Fruit fly (Drosophila melanogaster) whole organism, embryonic: ENCODE data around the gene CHKov1.

Source experiments
- Bgb ChIP-seq: fragments of 200-800 bp; sonication (Bioruptor generic); IDR thresholded peaks from 2 replicates; pipeline ENCODE4 v1.3.6; 2022; ENCODE audit warnings: missing biosample characterization, missing genetic modification characterization; ENCODE audit not compliant: partially characterized antibody
- CG10366 ChIP-seq: fragments of 200-800 bp; sonication (Bioruptor generic); IDR thresholded peaks from 2 replicates; pipeline ENCODE4 v1.3.6; 2022; ENCODE audit warnings: missing biosample characterization, missing genetic modification characterization
- CG10979 ChIP-seq: fragments of 200-800 bp; sonication (Bioruptor generic); optimal IDR thresholded peaks from 2 replicates; lab custom pipeline; 2018; ENCODE audit warnings: missing biosample characterization, mild to moderate bottlenecking, missing genetic modification characterization, moderate library complexity
- CG11456 ChIP-seq: fragments of 200-800 bp; sonication (Bioruptor generic); IDR thresholded peaks from 3 replicates; pipeline ENCODE4 v1.3.6; 2022; ENCODE audit warnings: missing biosample characterization, missing genetic modification characterization
- CG12744 ChIP-seq: fragments of 200-800 bp; sonication (Bioruptor generic); optimal IDR thresholded peaks from 2 replicates; lab custom pipeline; 2016; ENCODE audit warnings: missing biosample characterization, missing genetic modification characterization
- CG13894 ChIP-seq: fragments of 200-800 bp; sonication (Bioruptor generic); optimal IDR thresholded peaks from 3 replicates; lab custom pipeline; 2018; ENCODE audit warnings: missing biosample characterization, mild to moderate bottlenecking, missing genetic modification characterization, moderate library complexity
- CG16779 ChIP-seq: fragments of 200-800 bp; sonication (Bioruptor generic); IDR thresholded peaks from 2 replicates; pipeline ENCODE4 v1.3.6; 2022; ENCODE audit warnings: missing biosample characterization, missing genetic modification characterization
- CG16813 ChIP-seq: fragments of 200-800 bp; sonication (Bioruptor generic); IDR thresholded peaks from 3 replicates; pipeline ENCODE4 v1.3.6; 2022; ENCODE audit warnings: missing biosample characterization, missing genetic modification characterization; ENCODE audit not compliant: partially characterized antibody
- CG18619 ChIP-seq: fragments of 200-800 bp; sonication (Bioruptor generic); optimal IDR thresholded peaks from 3 replicates; lab custom pipeline; 2017; ENCODE audit warnings: missing biosample characterization, mild to moderate bottlenecking, missing genetic modification characterization
- CG31224 ChIP-seq: fragments of 200-800 bp; sonication (Bioruptor generic); IDR thresholded peaks from 2 replicates; pipeline ENCODE4 v1.3.6; 2022; ENCODE audit warnings: missing biosample characterization, missing genetic modification characterization
- CG32772 ChIP-seq: fragments of 200-800 bp; sonication (Bioruptor generic); IDR thresholded peaks from 2 replicates; pipeline ENCODE4 v1.3.6; 2022; ENCODE audit warnings: missing biosample characterization, missing genetic modification characterization
- CG33213 ChIP-seq: fragments of 200-800 bp; sonication (Bioruptor generic); optimal IDR thresholded peaks from 3 replicates; lab custom pipeline; 2016; ENCODE audit warnings: missing biosample characterization, missing genetic modification characterization
- CG3407 ChIP-seq: fragments of 200-800 bp; sonication (Bioruptor generic); optimal IDR thresholded peaks from 2 replicates; lab custom pipeline; 2018; ENCODE audit warnings: missing biosample characterization, mild to moderate bottlenecking, missing genetic modification characterization
- CG34376 ChIP-seq: fragments of 200-800 bp; sonication (Bioruptor generic); optimal IDR thresholded peaks from 2 replicates; lab custom pipeline; 2018; ENCODE audit warnings: missing biosample characterization, mild to moderate bottlenecking, missing genetic modification characterization
- CG4854 ChIP-seq: fragments of 200-800 bp; sonication (Bioruptor generic); optimal IDR thresholded peaks from 2 replicates; lab custom pipeline; 2016; ENCODE audit warnings: missing biosample characterization, missing genetic modification characterization, inconsistent platforms
- CG6254 ChIP-seq: fragments of 200-800 bp; sonication (Bioruptor generic); optimal IDR thresholded peaks from 3 replicates; lab custom pipeline; 2017; ENCODE audit warnings: mild to moderate bottlenecking, missing biosample characterization, missing genetic modification reagents, missing genetic modification characterization
- CG8765 ChIP-seq: fragments of 200-800 bp; sonication (Bioruptor generic); IDR thresholded peaks from 2 replicates; pipeline ENCODE4 v1.3.6; 2022; ENCODE audit warnings: missing biosample characterization, missing genetic modification characterization
- CHES-1-like ChIP-seq: fragments of 200-800 bp; sonication (Bioruptor generic); optimal IDR thresholded peaks from 2 replicates; lab custom pipeline; 2016; ENCODE audit warnings: missing biosample characterization, missing genetic modification characterization
- HLH4C ChIP-seq: fragments of 200-800 bp; sonication (Bioruptor generic); IDR thresholded peaks from 3 replicates; pipeline ENCODE4 v1.3.6; 2022; ENCODE audit warnings: missing biosample characterization, missing genetic modification characterization; ENCODE audit not compliant: partially characterized antibody
- Hand ChIP-seq: fragments of 200-800 bp; sonication (Bioruptor generic); optimal IDR thresholded peaks from 2 replicates; lab custom pipeline; 2017; ENCODE audit warnings: mild to moderate bottlenecking, missing biosample characterization, missing genetic modification reagents, missing genetic modification characterization
- Hey ChIP-seq: fragments of 200-800 bp; sonication (Bioruptor generic); optimal IDR thresholded peaks from 3 replicates; lab custom pipeline; 2018; ENCODE audit warnings: missing biosample characterization, mild to moderate bottlenecking, missing genetic modification characterization
- HmgD ChIP-seq: fragments of 200-800 bp; sonication (Bioruptor generic); optimal IDR thresholded peaks from 3 replicates; lab custom pipeline; 2016; ENCODE audit warnings: missing biosample characterization, missing genetic modification characterization
- HmgZ ChIP-seq: fragments of 200-800 bp; sonication (Bioruptor generic); optimal IDR thresholded peaks from 2 replicates; lab custom pipeline; 2018; ENCODE audit warnings: missing biosample characterization, mild to moderate bottlenecking, missing genetic modification characterization
- Lim3 ChIP-seq: fragments of 200-800 bp; sonication (Bioruptor generic); IDR thresholded peaks from 2 replicates; pipeline ENCODE4 v1.3.6; 2022; ENCODE audit warnings: missing biosample characterization, missing genetic modification characterization
- NC2α ChIP-seq: fragments of 200-800 bp; sonication (Bioruptor generic); optimal IDR thresholded peaks from 2 replicates; lab custom pipeline; 2016; ENCODE audit warnings: missing biosample characterization, missing genetic modification characterization
- NC2β ChIP-seq: fragments of 200-800 bp; sonication (Bioruptor generic); optimal IDR thresholded peaks from 2 replicates; lab custom pipeline; 2016; ENCODE audit warnings: missing biosample characterization, missing genetic modification characterization
- NFAT ChIP-seq: fragments of 200-800 bp; sonication (Bioruptor generic); IDR thresholded peaks from 2 replicates; pipeline ENCODE4 v1.3.6; 2022; ENCODE audit warnings: missing biosample characterization, missing genetic modification characterization
- Neu2 ChIP-seq: fragments of 200-800 bp; sonication (Bioruptor generic); optimal IDR thresholded peaks from 3 replicates; lab custom pipeline; 2016; ENCODE audit warnings: missing biosample characterization, missing genetic modification characterization, borderline replicate concordance
- Nf-YC ChIP-seq: fragments of 200-800 bp; optimal IDR thresholded peaks from 3 replicates; lab custom pipeline; 2019; ENCODE audit warnings: missing biosample characterization, mild to moderate bottlenecking, missing genetic modification characterization, moderate library complexity
- PHDP ChIP-seq: fragments of 200-800 bp; sonication (Bioruptor generic); optimal IDR thresholded peaks from 3 replicates; lab custom pipeline; 2018; ENCODE audit warnings: missing biosample characterization, mild to moderate bottlenecking, missing genetic modification characterization, moderate library complexity
- Rx ChIP-seq: fragments of 200-800 bp; sonication (Bioruptor generic); IDR thresholded peaks from 2 replicates; pipeline ENCODE4 v1.3.6; 2022; ENCODE audit warnings: missing biosample characterization, missing genetic modification characterization
- ab ChIP-seq: fragments of 200-800 bp; sonication (Bioruptor generic); optimal IDR thresholded peaks from 2 replicates; lab custom pipeline; 2016; ENCODE audit warnings: missing biosample characterization, missing genetic modification characterization
- amos ChIP-seq: fragments of 200-800 bp; sonication (Bioruptor generic); IDR thresholded peaks from 2 replicates; pipeline ENCODE4 v1.3.6; 2022; ENCODE audit warnings: missing biosample characterization, missing genetic modification characterization; ENCODE audit not compliant: partially characterized antibody
- ap ChIP-seq: fragments of 200-800 bp; sonication (Bioruptor generic); IDR thresholded peaks from 2 replicates; pipeline ENCODE4 v1.3.6; 2022; ENCODE audit warnings: missing biosample characterization, missing genetic modification characterization
- ara ChIP-seq: fragments of 200-800 bp; sonication (Bioruptor generic); IDR thresholded peaks from 2 replicates; pipeline ENCODE4 v1.3.6; 2022; ENCODE audit warnings: missing biosample characterization, missing genetic modification characterization
- ase ChIP-seq: fragments of 200-800 bp; sonication (Bioruptor generic); IDR thresholded peaks from 3 replicates; pipeline ENCODE4 v1.3.6; 2022; ENCODE audit warnings: missing biosample characterization, missing genetic modification characterization
- bbx ChIP-seq: fragments of 200-800 bp; sonication (Bioruptor generic); IDR thresholded peaks from 2 replicates; pipeline ENCODE4 v1.3.6; 2022; ENCODE audit warnings: missing biosample characterization, missing genetic modification characterization; ENCODE audit not compliant: partially characterized antibody
- bigmax ChIP-seq: fragments of 200-800 bp; sonication (Bioruptor generic); optimal IDR thresholded peaks from 2 replicates; lab custom pipeline; 2018; ENCODE audit warnings: missing biosample characterization, mild to moderate bottlenecking, missing genetic modification characterization
- btn ChIP-seq: fragments of 200-800 bp; sonication (Bioruptor generic); optimal IDR thresholded peaks from 2 replicates; lab custom pipeline; 2016; ENCODE audit warnings: missing biosample characterization, missing genetic modification characterization
- chinmo ChIP-seq: fragments of 200-800 bp; sonication (Bioruptor generic); IDR thresholded peaks from 4 replicates; pipeline ENCODE4 v1.3.6; 2022; ENCODE audit warnings: missing biosample characterization, missing genetic modification characterization; ENCODE audit not compliant: partially characterized antibody
- corto ChIP-seq: fragments of 200-800 bp; sonication (Bioruptor generic); optimal IDR thresholded peaks from 2 replicates; lab custom pipeline; 2016; ENCODE audit warnings: missing biosample characterization, mild to moderate bottlenecking, missing genetic modification characterization, moderate library complexity
- crc ChIP-seq: fragments of 200-800 bp; sonication (Bioruptor generic); optimal IDR thresholded peaks from 2 replicates; lab custom pipeline; 2016; ENCODE audit warnings: missing biosample characterization, missing genetic modification characterization
- dati ChIP-seq: fragments of 200-800 bp; sonication (Bioruptor generic); IDR thresholded peaks from 2 replicates; pipeline ENCODE4 v1.3.6; 2022; ENCODE audit warnings: missing biosample characterization, missing genetic modification characterization
- dm ChIP-seq: fragments of 200-800 bp; sonication (Bioruptor generic); optimal IDR thresholded peaks from 3 replicates; lab custom pipeline; 2016; ENCODE audit warnings: missing biosample characterization, missing genetic modification characterization
- gt ChIP-seq: fragments of 200-800 bp; sonication (Bioruptor generic); IDR thresholded peaks from 2 replicates; pipeline ENCODE4 v1.3.6; 2022; ENCODE audit warnings: missing biosample characterization, missing genetic modification characterization
- kah ChIP-seq: fragments of 200-800 bp; sonication (Bioruptor generic); optimal IDR thresholded peaks from 2 replicates; lab custom pipeline; 2018; ENCODE audit warnings: missing biosample characterization, mild to moderate bottlenecking, missing genetic modification characterization
- pfk ChIP-seq: fragments of 200-800 bp; sonication (Bioruptor generic); optimal IDR thresholded peaks from 2 replicates; lab custom pipeline; 2018; ENCODE audit warnings: missing biosample characterization, mild to moderate bottlenecking, missing genetic modification characterization, moderate library complexity
- seq ChIP-seq: fragments of 200-800 bp; sonication (Bioruptor generic); IDR thresholded peaks from 2 replicates; pipeline ENCODE4 v1.3.6; 2022; ENCODE audit warnings: missing biosample characterization, missing genetic modification characterization
- trem ChIP-seq: fragments of 200-800 bp; optimal IDR thresholded peaks from 3 replicates; lab custom pipeline; 2019; ENCODE audit warnings: missing biosample characterization, mild to moderate bottlenecking, missing genetic modification characterization, moderate library complexity
- ttk ChIP-seq: fragments of 200-800 bp; sonication (Bioruptor generic); IDR thresholded peaks from 2 replicates; pipeline ENCODE4 v2.1.2; 2022; ENCODE audit warnings: missing biosample characterization, missing genetic modification characterization
- tup ChIP-seq: fragments of 200-800 bp; sonication (Bioruptor generic); optimal IDR thresholded peaks from 2 replicates; lab custom pipeline; 2016; ENCODE audit warnings: missing biosample characterization, mild to moderate bottlenecking, missing genetic modification characterization, moderate library complexity
- usp ChIP-seq: fragments of >200 bp; optimal IDR thresholded peaks from 2 replicates; lab custom pipeline; 2017; ENCODE audit warnings: missing biosample characterization, missing genetic modification characterization

CHKov1 gene

DNA sequence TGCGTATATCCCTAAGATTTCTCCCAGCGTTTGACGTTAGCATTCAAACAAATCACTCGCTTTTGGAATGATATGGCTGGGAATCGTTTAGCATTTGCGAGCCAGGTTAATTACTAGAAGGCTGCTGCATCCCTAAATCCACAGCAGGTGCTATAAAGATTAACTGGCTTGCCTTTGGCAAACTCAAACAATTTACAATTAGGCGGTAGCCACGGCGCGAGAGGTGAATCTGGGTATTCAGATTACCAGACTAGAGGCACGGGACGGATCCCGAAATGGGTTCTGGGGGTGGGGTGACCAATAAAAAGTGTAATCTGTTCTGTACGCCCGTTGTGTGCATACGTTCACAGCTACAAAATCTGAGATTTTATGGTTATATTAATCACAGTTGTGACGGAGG, 48.0 kb downstream of the CHKov1 start, which contains the start of gene CG11892 (continued):
- TF ChIP-seq NC2β (GFP tag; lab: Kevin White, UChicago) (no peak), CG34376 (GFP tag; lab: Kevin White, UChicago) (peak; percentile 17), Bgb (GFP tag; lab: Robert Waterston, UW) (no peak), pfk (GFP tag; lab: Kevin White, UChicago) (no peak), CG12744 (GFP tag; lab: Kevin White, UChicago) (no peak), seq (GFP tag; lab: Robert Waterston, UW) (no peak), Neu2 (GFP tag; lab: Kevin White, UChicago) (no peak), bbx (GFP tag; lab: Robert Waterston, UW) (no peak), CG11456 (GFP tag; lab: Robert Waterston, UW) (no peak), Nf-YC (no peak), bigmax (GFP tag; lab: Kevin White, UChicago) (no peak), HmgD (GFP tag; lab: Kevin White, UChicago) (no peak), kah (no peak), CG6254 (GFP tag; lab: Kevin White, UChicago) (no peak), CG4854 (GFP tag; lab: Kevin White, UChicago) (no peak), HLH4C (no peak), CG32772 (GFP tag; lab: Robert Waterston, UW) (no peak), dati (GFP tag; lab: Robert Waterston, UW) (no peak), trem (no peak), CG18619 (peak; percentile 46), NFAT (no peak), ase (GFP tag; lab: Robert Waterston, UW) (no peak), Lim3 (no peak), tup (GFP tag; lab: Kevin White, UChicago) (no peak), CG16813 (GFP tag; lab: Robert Waterston, UW) (no peak), Hey (peak; percentile 53), CG13894 (tag; lab: Kevin White, UChicago) (peak; percentile 68), CG10366 (GFP tag; lab: Robert Waterston, UW) (no peak), gt (GFP tag; lab: Robert Waterston, UW) (no peak), CG33213 (no peak), corto (GFP tag; lab: Kevin White, UChicago) (no peak), ttk (GFP tag; lab: Robert Waterston, UW) (no peak), CG16779 (GFP tag; lab: Robert Waterston, UW) (no peak), CG8765 (GFP tag; lab: Robert Waterston, UW) (no peak), amos (GFP tag; lab: Robert Waterston, UW) (no peak), ap (GFP tag; lab: Robert Waterston, UW) (no peak), CG3407 (GFP tag; lab: Kevin White, UChicago) (peak; percentile 42), Rx (GFP tag; lab: Robert Waterston, UW) (no peak), btn (GFP tag; lab: Kevin White, UChicago) (no peak), NC2α (GFP tag; lab: Kevin White, UChicago) (no peak), Hand (GFP tag; lab: Kevin White, UChicago) (peak; percentile 12), ara (GFP tag; lab: Robert Waterston, UW) (0 out of 2 replicates have a peak, but pooled peaks have one; percentile 43), CG10979 (tag; lab: Kevin White, UChicago) (no peak), CG31224 (GFP tag; lab: Robert Waterston, UW) (no peak), dm (no peak), usp (GFP tag; lab: Kevin White, UChicago) (no peak), chinmo (no peak), crc (GFP tag; lab: Kevin White, UChicago) (no peak), PHDP (tag; lab: Kevin White, UChicago) (peak; percentile 58), HmgZ (tag; lab: Kevin White, UChicago) (peak; percentile 32), CHES-1-like (GFP tag; lab: Kevin White, UChicago) (no peak), ab (no peak)
